Worm (Caenorhabditis elegans) whole organism, L3 larva: ENCODE measurements around the gene ril-2.

ENCODE experiments used
- R02D3.7 ChIP-seq: fragments of 150-350 bp; optimal IDR thresholded peaks from 2 replicates; lab custom pipeline; 2014; ENCODE audit warnings: missing biosample characterization, missing genetic modification characterization
- ZK546.5 ChIP-seq: sonication (generic microtip); optimal IDR thresholded peaks from 2 replicates; lab custom pipeline; 2017; ENCODE audit warnings: missing biosample characterization, missing genetic modification characterization
- aly-2 ChIP-seq: fragments of 150-350 bp; optimal IDR thresholded peaks from 2 replicates; lab custom pipeline; 2014; ENCODE audit warnings: missing biosample characterization, missing genetic modification characterization
- ceh-16 ChIP-seq: sonication (generic microtip); optimal IDR thresholded peaks from 2 replicates; lab custom pipeline; 2017; ENCODE audit warnings: missing biosample characterization, missing genetic modification characterization
- ceh-28 ChIP-seq: fragments of 150-350 bp; optimal IDR thresholded peaks from 2 replicates; lab custom pipeline; 2014; ENCODE audit warnings: missing biosample characterization, missing genetic modification reagents, missing genetic modification characterization
- ceh-9 ChIP-seq: sonication (generic microtip); optimal IDR thresholded peaks from 2 replicates; lab custom pipeline; 2018; ENCODE audit warnings: missing biosample characterization, missing genetic modification characterization
- egl-27 ChIP-seq: sonication (generic microtip); optimal IDR thresholded peaks from 4 replicates; lab custom pipeline; 2017; ENCODE audit warnings: missing biosample characterization, missing genetic modification reagents, missing genetic modification characterization
- elt-1 ChIP-seq: fragments of 150-350 bp; optimal IDR thresholded peaks from 2 replicates; lab custom pipeline; 2014; ENCODE audit warnings: missing biosample characterization, missing genetic modification characterization
- elt-2 ChIP-seq: sonication (generic microtip); optimal IDR thresholded peaks from 2 replicates; lab custom pipeline; 2016; ENCODE audit warnings: missing genetic modification reagents, mild to moderate bottlenecking, missing genetic modification characterization, missing compliant biosample characterization
- elt-3 ChIP-seq, 3 experiments: fragments of 150-350 bp in 1 of 3; sonication (generic microtip) in 2 of 3; optimal IDR thresholded peaks; 2 replicates in 2 of 3; 4 replicates in 1 of 3; lab custom pipeline; 2014 to 2017; ENCODE audit warnings: missing biosample characterization in 3 of 3, missing genetic modification characterization in 3 of 3
- eor-1 ChIP-seq, 2 experiments: fragments of 150-350 bp; optimal IDR thresholded peaks; 2 replicates each; lab custom pipeline; 2014 to 2018; ENCODE audit warnings: missing biosample characterization in 2 of 2, missing genetic modification characterization in 2 of 2
- fkh-10 ChIP-seq: sonication (generic microtip); optimal IDR thresholded peaks from 2 replicates; lab custom pipeline; 2017; ENCODE audit warnings: missing biosample characterization, missing genetic modification reagents, missing genetic modification characterization
- fkh-2 ChIP-seq: fragments of 150-350 bp; optimal IDR thresholded peaks from 2 replicates; lab custom pipeline; 2014; ENCODE audit warnings: missing biosample characterization, missing genetic modification reagents, missing genetic modification characterization
- fos-1 ChIP-seq: fragments of 150-350 bp; optimal IDR thresholded peaks from 2 replicates; lab custom pipeline; 2014; ENCODE audit warnings: missing biosample characterization, missing genetic modification characterization
- hmg-11 ChIP-seq: sonication (generic microtip); optimal IDR thresholded peaks from 2 replicates; lab custom pipeline; 2016; ENCODE audit warnings: missing genetic modification characterization, missing compliant biosample characterization
- jun-1 ChIP-seq: fragments of 150-350 bp; optimal IDR thresholded peaks from 2 replicates; lab custom pipeline; 2014; ENCODE audit warnings: missing biosample characterization, missing genetic modification reagents, missing genetic modification characterization
- lin-39 ChIP-seq: fragments of 150-350 bp; optimal IDR thresholded peaks from 2 replicates; lab custom pipeline; 2018; ENCODE audit warnings: missing biosample characterization, missing genetic modification reagents, missing genetic modification characterization
- lsy-12 ChIP-seq: sonication (generic microtip); optimal IDR thresholded peaks from 2 replicates; lab custom pipeline; 2016; ENCODE audit warnings: mild to moderate bottlenecking, missing genetic modification characterization, missing compliant biosample characterization
- mdl-1 ChIP-seq: fragments of 150-350 bp; optimal IDR thresholded peaks from 2 replicates; lab custom pipeline; 2014; ENCODE audit warnings: missing biosample characterization, missing genetic modification characterization
- nfya-1 ChIP-seq: sonication (generic microtip); optimal IDR thresholded peaks from 2 replicates; lab custom pipeline; 2017; ENCODE audit warnings: missing genetic modification characterization, mild to moderate bottlenecking, missing compliant biosample characterization, antibody characterized with exemption, moderate library complexity; ENCODE audit not compliant: insufficient read depth
- nhr-11 ChIP-seq: fragments of 150-350 bp; optimal IDR thresholded peaks from 2 replicates; lab custom pipeline; 2014; ENCODE audit warnings: missing biosample characterization, missing genetic modification characterization
- nhr-12 ChIP-seq: fragments of 150-350 bp; optimal IDR thresholded peaks from 2 replicates; lab custom pipeline; 2014; ENCODE audit warnings: missing biosample characterization, missing genetic modification characterization
- nhr-237 ChIP-seq: fragments of 150-350 bp; optimal IDR thresholded peaks from 2 replicates; lab custom pipeline; 2014; ENCODE audit warnings: missing biosample characterization, missing genetic modification characterization
- nhr-25 ChIP-seq: sonication (generic microtip); optimal IDR thresholded peaks from 2 replicates; lab custom pipeline; 2017; ENCODE audit warnings: missing biosample characterization, missing genetic modification characterization
- nhr-43 ChIP-seq: sonication (generic microtip); optimal IDR thresholded peaks from 2 replicates; lab custom pipeline; 2016; ENCODE audit warnings: mild to moderate bottlenecking, missing genetic modification characterization, missing compliant biosample characterization; ENCODE audit not compliant: poor library complexity, severe bottlenecking
- nhr-67 ChIP-seq: fragments of 150-350 bp; optimal IDR thresholded peaks from 2 replicates; lab custom pipeline; 2014; ENCODE audit warnings: missing biosample characterization, missing genetic modification characterization
- nhr-77 ChIP-seq: fragments of 150-350 bp; optimal IDR thresholded peaks from 2 replicates; lab custom pipeline; 2014; ENCODE audit warnings: missing biosample characterization, missing genetic modification characterization
- pha-4 ChIP-seq: fragments of 150-350 bp; optimal IDR thresholded peaks from 2 replicates; lab custom pipeline; 2014; ENCODE audit warnings: missing biosample characterization, missing genetic modification reagents, missing genetic modification characterization
- pqm-1 ChIP-seq: fragments of 150-350 bp; optimal IDR thresholded peaks from 2 replicates; lab custom pipeline; 2017; ENCODE audit warnings: missing biosample characterization, missing genetic modification characterization, inconsistent platforms
- sea-2 ChIP-seq: fragments of 150-350 bp; sonication (generic microtip); optimal IDR thresholded peaks from 4 replicates; lab custom pipeline; 2014; ENCODE audit warnings: missing biosample characterization, missing genetic modification reagents, missing genetic modification characterization
- snpc-4 ChIP-seq: fragments of 150-350 bp; optimal IDR thresholded peaks from 2 replicates; lab custom pipeline; 2014; ENCODE audit warnings: missing biosample characterization, missing genetic modification characterization
- unc-39 ChIP-seq: sonication (generic microtip); optimal IDR thresholded peaks from 4 replicates; lab custom pipeline; 2017; ENCODE audit warnings: missing biosample characterization, missing genetic modification characterization
- unc-62 ChIP-seq: fragments of 150-350 bp; sonication (generic microtip); optimal IDR thresholded peaks from 4 replicates; lab custom pipeline; 2014; ENCODE audit warnings: missing biosample characterization, missing genetic modification reagents, missing genetic modification characterization
- zag-1 ChIP-seq: fragments of 150-350 bp; optimal IDR thresholded peaks from 2 replicates; lab custom pipeline; 2014; ENCODE audit warnings: missing biosample characterization, missing genetic modification characterization
- ztf-11 ChIP-seq: fragments of 150-350 bp; optimal IDR thresholded peaks from 2 replicates; lab custom pipeline; 2014; ENCODE audit warnings: missing biosample characterization, missing genetic modification characterization
- ztf-4 ChIP-seq: fragments of 150-350 bp; optimal IDR thresholded peaks from 2 replicates; lab custom pipeline; 2014; ENCODE audit warnings: missing biosample characterization, missing genetic modification characterization

Gene ril-2

ce11 chrV:12609526-12609925 lies 10.6 kb upstream of the ril-2 start, which contains the start of gene ZC116.1:
Gene ZC116.1 (plus strand): TSS chrV:12609826.
- no peak for TF ChIP-seq elt-3 (tag; optimal IDR thresholded peaks at IDR 0.05; lab: Kevin White, UChicago)
- no peak for TF ChIP-seq nhr-77 (tag; lab: Kevin White, UChicago)
- no peak for TF ChIP-seq pqm-1 (tag; lab: Kevin White, UChicago)
- no peak for TF ChIP-seq R02D3.7 (tag; lab: Kevin White, UChicago)
- no peak for TF ChIP-seq snpc-4
- no peak for TF ChIP-seq elt-2 (tag; lab: Kevin White, UChicago)
- TF ChIP-seq unc-39 (tag; lab: Kevin White, UChicago): no peak
- TF ChIP-seq aly-2 (tag; lab: Kevin White, UChicago): no peak
- no peak for TF ChIP-seq pha-4 (tag; lab: Kevin White, UChicago)
- no peak for TF ChIP-seq lin-39 (tag; lab: Kevin White, UChicago)
- TF ChIP-seq ztf-11: no peak

DNA sequence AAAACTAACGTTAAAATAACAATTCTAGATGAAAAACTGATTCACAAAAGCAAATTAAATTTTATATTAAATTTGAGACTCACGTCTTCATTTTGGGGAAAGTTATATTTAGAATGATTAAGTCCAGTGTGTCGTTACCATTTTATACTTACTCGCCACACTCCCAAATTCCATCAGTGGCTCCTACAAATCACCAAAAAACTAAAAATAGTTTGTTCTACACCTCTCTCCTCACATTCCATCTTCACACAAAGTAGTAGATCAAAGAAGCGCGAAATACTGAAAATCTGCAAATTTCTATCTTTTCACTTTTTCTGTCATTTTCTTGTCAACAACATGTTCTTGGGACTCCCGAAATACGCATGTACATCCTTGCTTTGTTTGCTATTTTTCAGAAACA lies 9.9 kb upstream of the ril-2 start, which contains the start of gene ZC116.5:
ZC116.5 (minus strand) TSS at position 101 of the 400 bp plus-strand sequence.
- TF ChIP-seq sea-2 (GFP tag; lab: Kevin White, UChicago) (no peak), nhr-77 (tag; lab: Kevin White, UChicago) (no peak), mdl-1 (tag; lab: Kevin White, UChicago) (no peak), eor-1 (tag; optimal IDR thresholded peaks at IDR 0.05; lab: Kevin White, UChicago) (no peak), egl-27 (no peak), nfya-1 (tag; lab: Kevin White, UChicago) (no peak), nhr-43 (tag; lab: Kevin White, UChicago) (no peak), jun-1 (tag; lab: Kevin White, UChicago) (no peak), nhr-11 (tag; lab: Kevin White, UChicago) (no peak), fkh-10 (GFP tag; lab: Kevin White, UChicago) (no peak)

- TF ChIP-seq elt-1 (tag; lab: Kevin White, UChicago): no peak
- TF ChIP-seq lin-39 (tag; lab: Kevin White, UChicago): no peak
- no peak for TF ChIP-seq nfya-1 (tag; lab: Kevin White, UChicago)
- TF ChIP-seq nhr-43 (tag; lab: Kevin White, UChicago): no peak
- no peak for TF ChIP-seq zag-1 (tag; lab: Kevin White, UChicago)
- no peak for TF ChIP-seq ceh-16 (tag; lab: Kevin White, UChicago)
- TF ChIP-seq jun-1 (tag; lab: Kevin White, UChicago): no peak
- no peak for TF ChIP-seq pha-4 (tag; lab: Kevin White, UChicago)
- no peak for TF ChIP-seq ZK546.5 (tag; lab: Kevin White, UChicago)
- TF ChIP-seq ztf-4 (tag; lab: Kevin White, UChicago): no peak
- no peak for TF ChIP-seq fos-1 (tag; lab: Kevin White, UChicago)
- TF ChIP-seq unc-62 (GFP tag; lab: Kevin White, UChicago): no peak
Observed at ce11 chrV:12607113-12607512, 8.2 kb upstream of the ril-2 start, which contains the start of gene erg-28. Gene erg-28 (plus strand): TSS chrV:12607413.

ce11 chrV:12601835-12602234 lies 2.9 kb upstream of the ril-2 start:
- TF ChIP-seq lsy-12 (tag; lab: Kevin White, UChicago): no peak
- TF ChIP-seq egl-27: no peak
- TF ChIP-seq pha-4 (tag; lab: Kevin White, UChicago): no peak
- no peak for TF ChIP-seq nhr-25 (tag; lab: Kevin White, UChicago)
- TF ChIP-seq ceh-9: no peak
- no peak for TF ChIP-seq nhr-12 (tag; lab: Kevin White, UChicago)
- no peak for TF ChIP-seq elt-1 (tag; lab: Kevin White, UChicago)
- TF ChIP-seq fkh-2: no peak
- no peak for TF ChIP-seq nfya-1 (tag; lab: Kevin White, UChicago)
- TF ChIP-seq nhr-67 (tag; lab: Kevin White, UChicago): no peak
- no peak for TF ChIP-seq ztf-11
- no peak for TF ChIP-seq fos-1 (tag; lab: Kevin White, UChicago)
- no peak for TF ChIP-seq nhr-237 (tag; lab: Kevin White, UChicago)
- no peak for TF ChIP-seq pqm-1 (tag; lab: Kevin White, UChicago)
- no peak for TF ChIP-seq hmg-11 (tag; lab: Kevin White, UChicago)
- no peak for TF ChIP-seq unc-39 (tag; lab: Kevin White, UChicago)
- TF ChIP-seq ceh-28 (tag; lab: Kevin White, UChicago): no peak
- TF ChIP-seq mdl-1 (tag; lab: Kevin White, UChicago): no peak
- TF ChIP-seq elt-3 (tag; optimal IDR thresholded peaks at IDR 0.05; lab: Kevin White, UChicago): no peak
